Fruit fly (Drosophila melanogaster) whole organism, embryonic: ENCODE data around the gene CG7557.

Experiments
- Atf-2 ChIP-seq: fragments of 200-800 bp; sonication (Bioruptor generic); optimal IDR thresholded peaks from 2 replicates; lab custom pipeline; 2016; ENCODE audit warnings: missing biosample characterization, missing genetic modification characterization
- Atf6 ChIP-seq: fragments of 200-800 bp; sonication (Bioruptor generic); IDR thresholded peaks from 2 replicates; pipeline ENCODE4 v1.3.6; 2022; ENCODE audit warnings: missing biosample characterization, missing genetic modification characterization
- CG10366 ChIP-seq: fragments of 200-800 bp; sonication (Bioruptor generic); IDR thresholded peaks from 2 replicates; pipeline ENCODE4 v1.3.6; 2022; ENCODE audit warnings: missing biosample characterization, missing genetic modification characterization
- CG11398 ChIP-seq: fragments of 200-800 bp; sonication (Bioruptor generic); optimal IDR thresholded peaks from 2 replicates; lab custom pipeline; 2016; ENCODE audit warnings: missing biosample characterization, missing genetic modification characterization
- CG11696 ChIP-seq: fragments of 200-800 bp; sonication (Bioruptor generic); IDR thresholded peaks from 2 replicates; pipeline ENCODE4 v1.3.6; 2022; ENCODE audit warnings: missing biosample characterization, missing genetic modification characterization
- CG13424 ChIP-seq: fragments of 200-800 bp; sonication (Bioruptor generic); optimal IDR thresholded peaks from 2 replicates; lab custom pipeline; 2019; ENCODE audit warnings: missing biosample characterization, mild to moderate bottlenecking, missing genetic modification characterization, moderate library complexity
- CG13624 ChIP-seq: fragments of 200-800 bp; sonication (Bioruptor generic); optimal IDR thresholded peaks from 2 replicates; lab custom pipeline; 2016; ENCODE audit warnings: missing biosample characterization, missing genetic modification characterization
- CG13894 ChIP-seq: fragments of 200-800 bp; sonication (Bioruptor generic); optimal IDR thresholded peaks from 3 replicates; lab custom pipeline; 2018; ENCODE audit warnings: missing biosample characterization, mild to moderate bottlenecking, missing genetic modification characterization, moderate library complexity
- CG14014 ChIP-seq: fragments of 200-800 bp; sonication (Bioruptor generic); IDR thresholded peaks from 2 replicates; pipeline ENCODE4 v1.3.6; 2022; ENCODE audit warnings: missing biosample characterization, missing genetic modification characterization
- CG15269 ChIP-seq: fragments of 200-800 bp; sonication (Bioruptor generic); optimal IDR thresholded peaks from 2 replicates; lab custom pipeline; 2018; ENCODE audit warnings: missing biosample characterization, mild to moderate bottlenecking, missing genetic modification characterization, moderate library complexity
- CG1529 ChIP-seq: fragments of 200-800 bp; sonication (Bioruptor generic); optimal IDR thresholded peaks from 3 replicates; lab custom pipeline; 2018; ENCODE audit warnings: missing biosample characterization, missing genetic modification characterization
- CG2678 ChIP-seq: fragments of 200-800 bp; sonication (Bioruptor generic); optimal IDR thresholded peaks from 3 replicates; lab custom pipeline; 2019; ENCODE audit warnings: missing biosample characterization, mild to moderate bottlenecking, missing genetic modification characterization, moderate library complexity
- CG30403 ChIP-seq: fragments of 200-800 bp; sonication (Bioruptor generic); optimal IDR thresholded peaks from 3 replicates; lab custom pipeline; 2016; ENCODE audit warnings: missing biosample characterization, missing genetic modification characterization
- CG31441 ChIP-seq: fragments of 200-800 bp; sonication (Bioruptor generic); IDR thresholded peaks from 2 replicates; pipeline ENCODE4 v1.3.6; 2022; ENCODE audit warnings: missing biosample characterization, missing genetic modification characterization
- CG32772 ChIP-seq: fragments of 200-800 bp; sonication (Bioruptor generic); IDR thresholded peaks from 2 replicates; pipeline ENCODE4 v1.3.6; 2022; ENCODE audit warnings: missing biosample characterization, missing genetic modification characterization
- CG3281 ChIP-seq: fragments of 200-800 bp; sonication (Bioruptor generic); optimal IDR thresholded peaks from 3 replicates; lab custom pipeline; 2017; ENCODE audit warnings: missing biosample characterization, mild to moderate bottlenecking, missing genetic modification characterization
- CG3407 ChIP-seq: fragments of 200-800 bp; sonication (Bioruptor generic); optimal IDR thresholded peaks from 2 replicates; lab custom pipeline; 2018; ENCODE audit warnings: missing biosample characterization, mild to moderate bottlenecking, missing genetic modification characterization
- CG4282 ChIP-seq: fragments of 200-800 bp; sonication (Bioruptor generic); optimal IDR thresholded peaks from 2 replicates; lab custom pipeline; 2016; ENCODE audit warnings: missing biosample characterization, missing genetic modification characterization
- CG4707 ChIP-seq: fragments of 200-800 bp; sonication (Bioruptor generic); optimal IDR thresholded peaks from 2 replicates; lab custom pipeline; 2018; ENCODE audit warnings: missing biosample characterization, mild to moderate bottlenecking, missing genetic modification characterization, moderate library complexity
- CG6254 ChIP-seq: fragments of 200-800 bp; sonication (Bioruptor generic); optimal IDR thresholded peaks from 3 replicates; lab custom pipeline; 2017; ENCODE audit warnings: mild to moderate bottlenecking, missing biosample characterization, missing genetic modification reagents, missing genetic modification characterization
- CG7372 ChIP-seq: fragments of 200-800 bp; sonication (Bioruptor generic); IDR thresholded peaks from 2 replicates; pipeline ENCODE4 v1.3.6; 2022; ENCODE audit warnings: missing biosample characterization, missing genetic modification characterization
- CG7928 ChIP-seq: fragments of 200-800 bp; sonication (Bioruptor generic); optimal IDR thresholded peaks from 2 replicates; lab custom pipeline; 2017; ENCODE audit warnings: missing biosample characterization, mild to moderate bottlenecking, missing genetic modification characterization
- CG9437 ChIP-seq: fragments of 200-800 bp; sonication (Bioruptor generic); optimal IDR thresholded peaks from 2 replicates; lab custom pipeline; 2018; ENCODE audit warnings: missing biosample characterization, mild to moderate bottlenecking, missing genetic modification characterization
- CG9817 ChIP-seq: fragments of 200-800 bp; sonication (Bioruptor generic); optimal IDR thresholded peaks from 2 replicates; lab custom pipeline; 2018; ENCODE audit warnings: missing biosample characterization, mild to moderate bottlenecking, missing genetic modification characterization, moderate library complexity
- Deaf1 ChIP-seq: fragments of 200-800 bp; optimal IDR thresholded peaks from 3 replicates; lab custom pipeline; 2019; ENCODE audit warnings: missing biosample characterization, mild to moderate bottlenecking, missing genetic modification characterization, moderate library complexity
- HLHmδ ChIP-seq: fragments of 200-800 bp; sonication (Bioruptor generic); optimal IDR thresholded peaks from 2 replicates; lab custom pipeline; 2018; ENCODE audit warnings: missing biosample characterization, mild to moderate bottlenecking, missing genetic modification characterization, moderate library complexity
- Hmr ChIP-seq: fragments of 200-800 bp; sonication (Bioruptor generic); optimal IDR thresholded peaks from 3 replicates; lab custom pipeline; 2017; ENCODE audit warnings: mild to moderate bottlenecking, missing biosample characterization, missing genetic modification reagents, missing genetic modification characterization
- Hmx ChIP-seq: fragments of 200-800 bp; sonication (Bioruptor generic); optimal IDR thresholded peaks from 2 replicates; lab custom pipeline; 2016; ENCODE audit warnings: missing biosample characterization, missing genetic modification characterization
- Jarid2 ChIP-seq: fragments of 200-800 bp; sonication (Bioruptor generic); optimal IDR thresholded peaks from 3 replicates; lab custom pipeline; 2017; ENCODE audit warnings: mild to moderate bottlenecking, missing biosample characterization, missing genetic modification reagents, missing genetic modification characterization
- Optix ChIP-seq: fragments of 200-800 bp; sonication (Bioruptor generic); IDR thresholded peaks from 3 replicates; pipeline ENCODE4 v1.3.6; 2022; ENCODE audit warnings: missing biosample characterization, missing genetic modification characterization
- Poxn ChIP-seq: fragments of 200-800 bp; sonication (Bioruptor generic); IDR thresholded peaks from 2 replicates; pipeline ENCODE4 v1.3.6; 2022; ENCODE audit warnings: missing biosample characterization, missing genetic modification characterization
- Side ChIP-seq: fragments of 200-800 bp; sonication (Bioruptor generic); optimal IDR thresholded peaks from 2 replicates; lab custom pipeline; 2016; ENCODE audit warnings: missing biosample characterization, missing genetic modification characterization
- Stat92E ChIP-seq, 3 experiments: fragments of >200 bp in 2 of 3; fragments of 200-800 bp in 1 of 3; sonication (Bioruptor generic) in 1 of 3; optimal IDR thresholded peaks; 2 replicates each; lab custom pipeline; 2017 to 2019; ENCODE audit warnings: missing biosample characterization in 3 of 3, missing genetic modification characterization in 3 of 3, mild to moderate bottlenecking in 1 of 3, moderate library complexity in 1 of 3
- cas ChIP-seq: fragments of 200-800 bp; sonication (Bioruptor generic); IDR thresholded peaks from 2 replicates; pipeline ENCODE4 v1.3.6; 2022; ENCODE audit warnings: missing biosample characterization, missing genetic modification characterization
- corto ChIP-seq: fragments of 200-800 bp; sonication (Bioruptor generic); optimal IDR thresholded peaks from 2 replicates; lab custom pipeline; 2016; ENCODE audit warnings: missing biosample characterization, mild to moderate bottlenecking, missing genetic modification characterization, moderate library complexity
- crc ChIP-seq: fragments of 200-800 bp; sonication (Bioruptor generic); optimal IDR thresholded peaks from 2 replicates; lab custom pipeline; 2016; ENCODE audit warnings: missing biosample characterization, missing genetic modification characterization
- croc ChIP-seq: fragments of 200-800 bp; sonication (Bioruptor generic); conservative IDR thresholded peaks from 3 replicates; pipeline ENCODE4 v1.3.6; 2022; ENCODE audit warnings: missing biosample characterization, missing genetic modification characterization
- dysf ChIP-seq: fragments of 200-800 bp; sonication (Bioruptor generic); IDR thresholded peaks from 3 replicates; pipeline ENCODE4 v1.3.6; 2022; ENCODE audit warnings: missing biosample characterization, missing genetic modification characterization
- gfzf ChIP-seq: fragments of 200-800 bp; sonication (Bioruptor generic); optimal IDR thresholded peaks from 2 replicates; lab custom pipeline; 2016; ENCODE audit warnings: missing biosample characterization, mild to moderate bottlenecking, missing genetic modification characterization, moderate library complexity
- gsb ChIP-seq: fragments of 200-800 bp; sonication (Bioruptor generic); IDR thresholded peaks from 2 replicates; pipeline ENCODE4 v1.3.6; 2022; ENCODE audit warnings: missing biosample characterization, missing genetic modification characterization
- hb ChIP-seq: fragments of 200-800 bp; sonication (Bioruptor generic); IDR thresholded peaks from 3 replicates; pipeline ENCODE4 v1.3.6; 2022; ENCODE audit warnings: missing biosample characterization, missing genetic modification characterization; ENCODE audit not compliant: partially characterized antibody
- insv ChIP-seq, 2 experiments: fragments of 200-800 bp; sonication (Bioruptor generic); optimal IDR thresholded peaks; 3 replicates each; lab custom pipeline; 2016 to 2018; ENCODE audit warnings: missing biosample characterization in 2 of 2, missing genetic modification characterization in 2 of 2
- kah ChIP-seq: fragments of 200-800 bp; sonication (Bioruptor generic); optimal IDR thresholded peaks from 2 replicates; lab custom pipeline; 2018; ENCODE audit warnings: missing biosample characterization, mild to moderate bottlenecking, missing genetic modification characterization
- org-1 ChIP-seq: fragments of 200-800 bp; sonication (Bioruptor generic); optimal IDR thresholded peaks from 2 replicates; lab custom pipeline; 2017; ENCODE audit warnings: missing biosample characterization, missing genetic modification characterization
- peb ChIP-seq: fragments of 200-800 bp; sonication (Bioruptor generic); IDR thresholded peaks from 2 replicates; pipeline ENCODE4 v1.3.6; 2022; ENCODE audit warnings: missing biosample characterization, missing genetic modification characterization
- phol ChIP-seq: fragments of 200-800 bp; sonication (Bioruptor generic); optimal IDR thresholded peaks from 3 replicates; lab custom pipeline; 2018; ENCODE audit warnings: missing biosample characterization, mild to moderate bottlenecking, missing genetic modification characterization, moderate library complexity
- repo ChIP-seq: fragments of 200-800 bp; sonication (Bioruptor generic); optimal IDR thresholded peaks from 2 replicates; lab custom pipeline; 2016; ENCODE audit warnings: missing biosample characterization, missing genetic modification characterization
- scrt ChIP-seq: fragments of 200-800 bp; sonication (Bioruptor generic); optimal IDR thresholded peaks from 2 replicates; lab custom pipeline; 2018; ENCODE audit warnings: missing biosample characterization, mild to moderate bottlenecking, missing genetic modification characterization, moderate library complexity
- sd ChIP-seq: fragments of 200-800 bp; sonication (Bioruptor generic); optimal IDR thresholded peaks from 3 replicates; lab custom pipeline; 2018; ENCODE audit warnings: missing biosample characterization, mild to moderate bottlenecking, missing genetic modification characterization, moderate library complexity
- sens ChIP-seq: fragments of 200-800 bp; sonication (Bioruptor generic); peaks from one replicate; lab custom pipeline; 2016; ENCODE audit warnings: missing biosample characterization, missing genetic modification characterization
- tx ChIP-seq: fragments of 200-800 bp; sonication (Bioruptor generic); optimal IDR thresholded peaks from 2 replicates; lab custom pipeline; 2016; ENCODE audit warnings: missing biosample characterization, missing genetic modification characterization
- z ChIP-seq: fragments of 200-800 bp; sonication (Bioruptor generic); IDR thresholded peaks from 3 replicates; pipeline ENCODE4 v1.3.6; 2022; ENCODE audit warnings: missing biosample characterization, missing genetic modification characterization

The CG7557 gene

DNA sequence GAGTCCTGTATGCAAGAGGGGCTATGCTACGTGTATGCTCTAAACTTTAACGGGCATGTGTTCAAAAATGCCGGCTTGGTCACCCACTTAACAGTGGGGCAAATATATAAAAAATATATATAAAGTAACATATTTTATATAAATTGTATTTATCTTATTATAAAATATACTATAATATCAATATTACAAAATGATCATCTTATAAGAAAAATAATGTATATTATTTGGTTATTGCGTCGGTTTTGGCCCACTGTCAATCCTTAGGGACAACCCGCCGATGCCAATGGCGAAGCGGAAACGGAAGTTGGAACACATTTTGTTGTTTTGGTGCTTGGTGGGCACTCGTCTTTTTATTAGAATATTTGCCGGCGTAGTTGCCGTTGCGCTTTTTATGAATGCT is 5.6 kb downstream of the CG7557 start (continued):
- TF ChIP-seq crc (GFP tag; lab: Kevin White, UChicago) = no peak
- TF ChIP-seq Stat92E (GFP tag; optimal IDR thresholded peaks at IDR 0.05; lab: Kevin White, UChicago) = no peak
- TF ChIP-seq scrt (GFP tag; lab: Kevin White, UChicago) = peak; percentile 13
- peak; percentile 57 for TF ChIP-seq CG2678 (tag; lab: Kevin White, UChicago)
- peak; percentile 40 for TF ChIP-seq CG3281 (GFP tag; lab: Kevin White, UChicago)
- no peak for TF ChIP-seq z (GFP tag; lab: Robert Waterston, UW)
- TF ChIP-seq Hmr (GFP tag; lab: Kevin White, UChicago) = peak; percentile 51
- TF ChIP-seq Atf6 (GFP tag; lab: Robert Waterston, UW) = no peak
- TF ChIP-seq Atf-2 (GFP tag; lab: Kevin White, UChicago) = no peak
- TF ChIP-seq corto (GFP tag; lab: Kevin White, UChicago) = no peak
- no peak for TF ChIP-seq CG1529 (GFP tag; lab: Kevin White, UChicago)
- TF ChIP-seq Jarid2 (GFP tag; lab: Kevin White, UChicago) = no peak
- TF ChIP-seq CG7928 (GFP tag; lab: Kevin White, UChicago) = no peak
- peak; percentile 47 for TF ChIP-seq phol
- TF ChIP-seq CG4707 (GFP tag; lab: Kevin White, UChicago) = no peak
- peak; percentile 62 for TF ChIP-seq CG31441
- peak; percentile 17 for TF ChIP-seq Deaf1
- no peak for TF ChIP-seq CG9817 (tag; lab: Kevin White, UChicago)
- peak; percentile 13 for TF ChIP-seq CG30403 (GFP tag; lab: Kevin White, UChicago)
- no peak for TF ChIP-seq org-1 (GFP tag; lab: Kevin White, UChicago)
- no peak for TF ChIP-seq CG14014 (GFP tag; lab: Robert Waterston, UW)
- peak; percentile 72 for TF ChIP-seq sens
- TF ChIP-seq CG10366 (GFP tag; lab: Robert Waterston, UW) = no peak
- peak; percentile 38 for TF ChIP-seq CG6254 (GFP tag; lab: Kevin White, UChicago)
- no peak for TF ChIP-seq cas
- TF ChIP-seq CG11398 (GFP tag; lab: Kevin White, UChicago) = no peak
- no peak for TF ChIP-seq gsb (GFP tag; lab: Robert Waterston, UW)
- peak; percentile 1 for TF ChIP-seq CG3407 (GFP tag; lab: Kevin White, UChicago)
- no peak for TF ChIP-seq HLHmδ (GFP tag; lab: Kevin White, UChicago)
- TF ChIP-seq insv (GFP tag; optimal IDR thresholded peaks at IDR 0.05; lab: Kevin White, UChicago) = no peak
- no peak for TF ChIP-seq CG32772 (GFP tag; lab: Robert Waterston, UW)
- no peak for TF ChIP-seq CG13894 (tag; lab: Kevin White, UChicago)
- no peak for TF ChIP-seq croc
- TF ChIP-seq repo (GFP tag; lab: Kevin White, UChicago) = no peak
- TF ChIP-seq hb (GFP tag; lab: Robert Waterston, UW) = no peak
- TF ChIP-seq Optix (GFP tag; lab: Robert Waterston, UW) = no peak
- TF ChIP-seq Side = no peak
- TF ChIP-seq dysf = no peak
- peak; percentile 45 for TF ChIP-seq CG13424
- TF ChIP-seq Hmx (GFP tag; lab: Kevin White, UChicago) = no peak
- no peak for TF ChIP-seq tx (GFP tag; lab: Kevin White, UChicago)
- peak; percentile 61 for TF ChIP-seq CG15269 (tag; lab: Kevin White, UChicago)
- TF ChIP-seq kah (GFP tag; lab: Kevin White, UChicago) = no peak
- TF ChIP-seq Poxn = no peak
- TF ChIP-seq CG11696 (GFP tag; lab: Robert Waterston, UW) = no peak
- no peak for TF ChIP-seq CG4282
- TF ChIP-seq CG13624 (GFP tag; lab: Kevin White, UChicago) = no peak
- no peak for TF ChIP-seq gfzf (GFP tag; lab: Kevin White, UChicago)
- TF ChIP-seq sd (tag; lab: Kevin White, UChicago) = no peak
- TF ChIP-seq CG7372 (GFP tag; lab: Robert Waterston, UW) = no peak
- TF ChIP-seq CG9437 = peak; percentile 24
- TF ChIP-seq peb (GFP tag; lab: Robert Waterston, UW) = no peak
